Fruit fly (Drosophila melanogaster): Measurements from ENCODE around the gene CG9444.

DNA sequence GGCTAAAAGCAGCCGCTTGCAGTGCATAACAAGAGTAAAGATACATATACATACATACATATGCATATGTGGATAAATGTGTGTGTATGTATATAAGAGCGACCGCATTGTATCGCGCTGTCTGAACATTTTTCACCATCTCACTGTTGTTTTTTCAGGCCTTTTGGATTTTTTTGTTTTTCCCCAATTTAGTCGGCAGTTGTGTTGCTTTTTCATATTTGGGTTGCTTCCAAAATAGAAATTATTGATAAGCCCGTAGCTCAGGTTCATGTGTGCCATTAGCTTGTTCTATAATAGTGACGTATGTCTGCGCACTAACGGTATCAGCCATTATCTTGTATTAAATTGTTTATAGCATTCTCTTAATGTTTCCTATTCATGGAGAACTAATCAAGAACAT is 16.4 kb upstream of the CG9444 start:
- TF ChIP-seq CG11762 (GFP tag; optimal IDR thresholded peaks at IDR 0.05; ENCODE audit: insufficient read depth): no peak
- TF ChIP-seq lz (GFP tag; optimal IDR thresholded peaks at IDR 0.05): no peak
- TF ChIP-seq CG3032 (tag; optimal IDR thresholded peaks at IDR 0.05): no peak
- no peak for TF ChIP-seq OdsH (GFP tag; optimal IDR thresholded peaks at IDR 0.05)
- TF ChIP-seq Hr39 (GFP tag; optimal IDR thresholded peaks at IDR 0.05): no peak
- no peak for TF ChIP-seq pdm3 (GFP tag; optimal IDR thresholded peaks at IDR 0.05)
- no peak for TF ChIP-seq CG8319 (GFP tag; optimal IDR thresholded peaks at IDR 0.05)
